Worm (Caenorhabditis elegans) whole organism, late embryonic: Measurements from ENCODE around the gene pag-3.
A peak's percentile ranks its signal among the peaks of the same experiment; 100 is the strongest.

ENCODE experiments used
- C08G9.2 ChIP-seq: sonication (generic microtip); optimal IDR thresholded peaks from 2 replicates; lab custom pipeline; 2016; ENCODE audit warnings: mild to moderate bottlenecking, missing genetic modification characterization, moderate library complexity, missing compliant biosample characterization
- K02D7.2 ChIP-seq: sonication (generic microtip); optimal IDR thresholded peaks from 2 replicates; lab custom pipeline; 2017; ENCODE audit warnings: mild to moderate bottlenecking, missing genetic modification characterization, missing compliant biosample characterization
- T23F11.4 ChIP-seq: fragments of 200-800 bp; sonication (Bioruptor generic); optimal IDR thresholded peaks from 2 replicates; lab custom pipeline; 2018; ENCODE audit warnings: mild to moderate bottlenecking, missing genetic modification characterization, missing compliant biosample characterization
- Y22D7AL.16 ChIP-seq: sonication (generic microtip); optimal IDR thresholded peaks from 2 replicates; lab custom pipeline; 2016; ENCODE audit warnings: missing genetic modification characterization, missing compliant biosample characterization
- ahr-1 ChIP-seq: sonication (generic microtip); optimal IDR thresholded peaks from 2 replicates; lab custom pipeline; 2016; ENCODE audit warnings: missing genetic modification characterization, missing compliant biosample characterization
- ceh-19 ChIP-seq: fragments of 200-800 bp; sonication (Bioruptor generic); optimal IDR thresholded peaks from 2 replicates; lab custom pipeline; 2018; ENCODE audit warnings: mild to moderate bottlenecking, missing genetic modification characterization, missing compliant biosample characterization
- ceh-22 ChIP-seq: sonication (generic microtip); optimal IDR thresholded peaks from 2 replicates; lab custom pipeline; 2017; ENCODE audit warnings: missing biosample characterization, missing genetic modification characterization
- ceh-30 ChIP-seq: fragments of 150-350 bp; optimal IDR thresholded peaks from 2 replicates; lab custom pipeline; 2014; ENCODE audit warnings: missing biosample characterization, missing genetic modification characterization
- ceh-34 ChIP-seq: sonication (generic microtip); optimal IDR thresholded peaks from 2 replicates; lab custom pipeline; 2016; ENCODE audit warnings: mild to moderate bottlenecking, missing genetic modification characterization, missing compliant biosample characterization
- ceh-48 ChIP-seq: sonication (generic microtip); optimal IDR thresholded peaks from 2 replicates; lab custom pipeline; 2016; ENCODE audit warnings: missing genetic modification characterization, inconsistent platforms, missing compliant biosample characterization
- ceh-9 ChIP-seq: sonication (generic microtip); optimal IDR thresholded peaks from 2 replicates; lab custom pipeline; 2016; ENCODE audit warnings: mild to moderate bottlenecking, missing genetic modification characterization, inconsistent platforms, missing compliant biosample characterization
- che-1 ChIP-seq: sonication (generic microtip); optimal IDR thresholded peaks from 2 replicates; lab custom pipeline; 2016; ENCODE audit warnings: mild to moderate bottlenecking, missing genetic modification characterization, missing compliant biosample characterization
- dmd-4 ChIP-seq: sonication (generic microtip); optimal IDR thresholded peaks from 2 replicates; lab custom pipeline; 2016; ENCODE audit warnings: borderline replicate concordance, missing genetic modification characterization, missing compliant biosample characterization
- elt-2 ChIP-seq: sonication (generic microtip); optimal IDR thresholded peaks from 2 replicates; lab custom pipeline; 2016; ENCODE audit warnings: missing genetic modification reagents, missing genetic modification characterization, missing compliant biosample characterization
- gmeb-2 ChIP-seq: sonication (generic microtip); optimal IDR thresholded peaks from 2 replicates; lab custom pipeline; 2016; ENCODE audit warnings: missing genetic modification characterization, inconsistent platforms, missing compliant biosample characterization
- hlh-13 ChIP-seq: fragments of 200-800 bp; sonication (Bioruptor generic); optimal IDR thresholded peaks from 2 replicates; lab custom pipeline; 2018; ENCODE audit warnings: mild to moderate bottlenecking, missing genetic modification characterization, missing compliant biosample characterization
- hlh-15 ChIP-seq: sonication (generic microtip); optimal IDR thresholded peaks from 2 replicates; lab custom pipeline; 2016; ENCODE audit warnings: missing genetic modification characterization, missing compliant biosample characterization
- hlh-30 ChIP-seq: sonication (generic microtip); optimal IDR thresholded peaks from 2 replicates; lab custom pipeline; 2017; ENCODE audit warnings: antibody characterized with exemption, missing genetic modification characterization, missing compliant biosample characterization; ENCODE audit not compliant: insufficient read depth
- hlh-6 ChIP-seq: sonication (generic microtip); optimal IDR thresholded peaks from 2 replicates; lab custom pipeline; 2016; ENCODE audit warnings: missing genotype, missing genetic modification characterization, missing compliant biosample characterization
- hlh-8 ChIP-seq: sonication (generic microtip); optimal IDR thresholded peaks from 2 replicates; lab custom pipeline; 2016; ENCODE audit warnings: missing genotype, missing genetic modification characterization, missing compliant biosample characterization
- lin-11 ChIP-seq: fragments of 200-800 bp; sonication (Bioruptor generic); optimal IDR thresholded peaks from 2 replicates; lab custom pipeline; 2018; ENCODE audit warnings: mild to moderate bottlenecking, missing genetic modification characterization, missing compliant biosample characterization
- madf-2 ChIP-seq: sonication (generic microtip); optimal IDR thresholded peaks from 2 replicates; lab custom pipeline; 2017; ENCODE audit warnings: missing genetic modification characterization, missing compliant biosample characterization
- nhr-11 ChIP-seq: fragments of 150-350 bp; optimal IDR thresholded peaks from 2 replicates; lab custom pipeline; 2014; ENCODE audit warnings: missing biosample characterization, missing genetic modification characterization
- nhr-232 ChIP-seq: sonication (generic microtip); optimal IDR thresholded peaks from 2 replicates; lab custom pipeline; 2016; ENCODE audit warnings: missing genetic modification characterization, missing compliant biosample characterization
- odd-2 ChIP-seq: sonication (generic microtip); optimal IDR thresholded peaks from 2 replicates; lab custom pipeline; 2017; ENCODE audit warnings: antibody characterized with exemption, mild to moderate bottlenecking, missing genetic modification characterization, missing compliant biosample characterization
- pha-2 ChIP-seq: sonication (generic microtip); optimal IDR thresholded peaks from 2 replicates; lab custom pipeline; 2017; ENCODE audit warnings: mild to moderate bottlenecking, missing genetic modification characterization, missing compliant biosample characterization
- pqm-1 ChIP-seq: sonication (generic microtip); optimal IDR thresholded peaks from 2 replicates; lab custom pipeline; 2016; ENCODE audit warnings: missing genetic modification characterization, missing compliant biosample characterization
- pros-1 ChIP-seq: fragments of 150-350 bp; optimal IDR thresholded peaks from 2 replicates; lab custom pipeline; 2014; ENCODE audit warnings: missing biosample characterization, missing genetic modification reagents, missing genetic modification characterization
- unc-3 ChIP-seq, 2 experiments: fragments of 200-800 bp in 1 of 2; sonication (Bioruptor generic) in 1 of 2; sonication (generic microtip) in 1 of 2; conservative IDR thresholded peaks in 1 of 2; optimal IDR thresholded peaks in 1 of 2; 2 replicates each; pipeline versions ENCODE4 v1.3.6 to Lab custom; 2016 to 2022; ENCODE audit warnings: missing compliant biosample characterization in 2 of 2, missing genetic modification characterization in 2 of 2, missing genetic modification reagents in 1 of 2
- unc-42 ChIP-seq: sonication (generic microtip); optimal IDR thresholded peaks from 2 replicates; lab custom pipeline; 2016; ENCODE audit warnings: missing genotype, missing genetic modification characterization, missing compliant biosample characterization
- unc-86 ChIP-seq: sonication (generic microtip); optimal IDR thresholded peaks from 2 replicates; lab custom pipeline; 2016; ENCODE audit warnings: missing genetic modification characterization, missing compliant biosample characterization
- ztf-16 ChIP-seq: sonication (generic microtip); optimal IDR thresholded peaks from 2 replicates; lab custom pipeline; 2017; ENCODE audit warnings: missing genetic modification characterization, missing compliant biosample characterization

The pag-3 gene

ce11 chrX:14922758-14923157 lies 31.7 kb downstream of the pag-3 start:
- TF ChIP-seq odd-2, result no peak
- no peak for TF ChIP-seq Y22D7AL.16 (tag; lab: Kevin White, UChicago)
- no peak for TF ChIP-seq che-1
- TF ChIP-seq unc-3 (GFP tag; conservative IDR thresholded peaks at IDR 0.05; lab: Robert Waterston, UW), result no peak
- no peak for TF ChIP-seq unc-3 (tag; optimal IDR thresholded peaks at IDR 0.05; lab: Kevin White, UChicago)
- TF ChIP-seq ceh-48 (tag; lab: Kevin White, UChicago), result no peak
- no peak for TF ChIP-seq hlh-30
- no peak for TF ChIP-seq C08G9.2 (tag; lab: Kevin White, UChicago)
- no peak for TF ChIP-seq gmeb-2 (tag; lab: Kevin White, UChicago)
- TF ChIP-seq ztf-16 (tag; lab: Kevin White, UChicago), result no peak
- TF ChIP-seq hlh-13, result no peak

DNA sequence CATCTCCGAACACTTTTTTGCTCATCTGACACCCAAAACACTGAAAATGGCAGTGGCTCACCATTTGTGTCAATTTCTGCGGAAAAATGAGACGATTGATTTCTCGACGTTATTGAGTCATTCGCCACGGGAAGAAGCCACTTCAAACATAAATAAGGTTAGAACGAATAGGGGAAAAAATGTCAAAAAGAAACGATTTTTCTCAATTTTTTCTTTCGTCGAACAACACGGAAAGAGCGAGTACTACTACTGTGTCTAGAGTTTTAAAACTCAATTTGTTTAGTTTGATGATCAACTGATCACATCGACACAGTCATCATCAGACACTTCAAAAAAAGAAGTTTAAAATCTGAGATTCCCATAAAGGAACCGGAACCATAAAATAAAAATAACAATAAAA lies 33.6 kb downstream of the pag-3 start:
- TF ChIP-seq unc-42 (tag; lab: Kevin White, UChicago), result peak; percentile 15
- TF ChIP-seq C08G9.2 (tag; lab: Kevin White, UChicago), result no peak

ce11 chrX:14918538-14918937 lies 35.9 kb downstream of the pag-3 start, which contains the start of gene npr-40:
Gene npr-40, plus strand, starts transcription at chrX:14918838.
- no peak for TF ChIP-seq ztf-16 (tag; lab: Kevin White, UChicago)
- no peak for TF ChIP-seq pros-1 (tag; lab: Kevin White, UChicago)
- TF ChIP-seq ceh-9 (tag; lab: Kevin White, UChicago), result no peak
- no peak for TF ChIP-seq ceh-34
- no peak for TF ChIP-seq madf-2 (tag; lab: Kevin White, UChicago)
- TF ChIP-seq ceh-19 (GFP tag; lab: Kevin White, UChicago), result no peak
- no peak for TF ChIP-seq hlh-6 (tag; lab: Kevin White, UChicago)
- no peak for TF ChIP-seq odd-2
- no peak for TF ChIP-seq unc-86 (tag; lab: Kevin White, UChicago)
- no peak for TF ChIP-seq ahr-1 (tag; lab: Kevin White, UChicago)
- TF ChIP-seq T23F11.4 (GFP tag; lab: Kevin White, UChicago), result no peak
- TF ChIP-seq ceh-22 (tag; lab: Kevin White, UChicago), result no peak
- TF ChIP-seq elt-2 (tag; lab: Kevin White, UChicago), result no peak
- no peak for TF ChIP-seq hlh-15
- no peak for TF ChIP-seq nhr-232
- TF ChIP-seq, all 69 proteins: peak for 0

- no peak for TF ChIP-seq hlh-8 (tag; lab: Kevin White, UChicago)
- no peak for TF ChIP-seq ahr-1 (tag; lab: Kevin White, UChicago)
- peak; percentile 18 for TF ChIP-seq unc-42 (tag; lab: Kevin White, UChicago)
- no peak for TF ChIP-seq pha-2 (tag; lab: Kevin White, UChicago)
Observed at ce11 chrX:14916767-14917166, 37.7 kb downstream of the pag-3 start.

DNA sequence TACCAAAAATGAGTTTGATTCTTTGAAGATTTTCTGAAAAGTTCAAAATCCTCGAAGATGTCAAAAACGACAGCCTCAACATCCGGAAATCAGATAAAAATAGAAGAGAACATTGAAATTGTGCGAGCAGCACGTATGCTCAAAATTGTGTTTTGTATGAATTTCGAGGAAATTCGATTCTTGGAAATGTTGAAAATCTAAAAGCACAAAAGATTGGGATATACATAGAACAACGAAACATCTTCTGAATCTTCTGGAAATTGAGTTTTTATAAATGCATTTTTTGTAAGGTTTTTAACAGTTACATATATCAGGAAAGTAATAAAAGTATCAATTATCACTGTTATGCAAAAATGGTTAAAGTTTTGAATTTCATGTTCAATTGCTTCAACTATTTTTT lies 43.8 kb downstream of the pag-3 start:
- TF ChIP-seq lin-11 (tag; lab: Kevin White, UChicago), result no peak
- TF ChIP-seq pqm-1 (tag; lab: Kevin White, UChicago), result no peak
- no peak for TF ChIP-seq ceh-19 (GFP tag; lab: Kevin White, UChicago)
- TF ChIP-seq nhr-11 (tag; lab: Kevin White, UChicago), result no peak
- no peak for TF ChIP-seq ceh-30
- no peak for TF ChIP-seq ceh-9 (tag; lab: Kevin White, UChicago)
- no peak for TF ChIP-seq ztf-16 (tag; lab: Kevin White, UChicago)
- no peak for TF ChIP-seq dmd-4 (tag; lab: Kevin White, UChicago)
- no peak for TF ChIP-seq K02D7.2 (tag; lab: Kevin White, UChicago)
